Fruit fly (Drosophila melanogaster) whole organism, pupa: ENCODE data around the gene Bsg.

Source experiments
- CG10348 ChIP-seq: fragments of 200-800 bp; sonication (Bioruptor generic); IDR thresholded peaks from 2 replicates; pipeline ENCODE4 v1.3.6; 2022; ENCODE audit warnings: missing biosample characterization, missing genetic modification characterization
- CG13204 ChIP-seq: fragments of 200-800 bp; sonication (Bioruptor generic); optimal IDR thresholded peaks from 2 replicates; lab custom pipeline; 2018; ENCODE audit warnings: missing biosample characterization, mild to moderate bottlenecking, missing genetic modification characterization, moderate library complexity
- CG15710 ChIP-seq: fragments of 200-800 bp; sonication (Bioruptor generic); optimal IDR thresholded peaks from 2 replicates; lab custom pipeline; 2018; ENCODE audit warnings: missing biosample characterization, mild to moderate bottlenecking, missing genetic modification characterization, moderate library complexity
- CG17806 ChIP-seq: fragments of 200-800 bp; sonication (Bioruptor generic); optimal IDR thresholded peaks from 2 replicates; lab custom pipeline; 2018; ENCODE audit warnings: missing biosample characterization, mild to moderate bottlenecking, missing genetic modification characterization, moderate library complexity
- CG32121 ChIP-seq: fragments of 200-800 bp; sonication (Bioruptor generic); IDR thresholded peaks from 2 replicates; pipeline ENCODE4 v1.3.6; 2022; ENCODE audit warnings: missing biosample characterization, missing genetic modification characterization
- CG34367 ChIP-seq: fragments of 200-800 bp; sonication (Bioruptor generic); optimal IDR thresholded peaks from 2 replicates; lab custom pipeline; 2018; ENCODE audit warnings: missing biosample characterization, mild to moderate bottlenecking, missing genetic modification characterization
- CG8159 ChIP-seq: fragments of 200-800 bp; sonication (Bioruptor generic); optimal IDR thresholded peaks from 3 replicates; lab custom pipeline; 2018; ENCODE audit warnings: missing biosample characterization, mild to moderate bottlenecking, missing genetic modification characterization, moderate library complexity
- CG8301 ChIP-seq: fragments of 200-800 bp; sonication (Bioruptor generic); optimal IDR thresholded peaks from 2 replicates; lab custom pipeline; 2018; ENCODE audit warnings: missing biosample characterization, mild to moderate bottlenecking, missing genetic modification characterization
- EcR ChIP-seq: fragments of 200-800 bp; sonication (Bioruptor generic); optimal IDR thresholded peaks from 3 replicates; lab custom pipeline; 2019; ENCODE audit warnings: missing biosample characterization, missing genetic modification characterization, mild to moderate bottlenecking, moderate library complexity, missing genetic modification reagents
- Pif1B ChIP-seq: fragments of 200-800 bp; sonication (Bioruptor generic); optimal IDR thresholded peaks from 3 replicates; lab custom pipeline; 2016; ENCODE audit warnings: missing biosample characterization, missing genetic modification characterization
- fd96Ca ChIP-seq: fragments of 200-800 bp; sonication (Bioruptor generic); IDR thresholded peaks from 3 replicates; pipeline ENCODE4 v1.3.6; 2022; ENCODE audit warnings: missing biosample characterization, missing genetic modification characterization
- gl ChIP-seq: fragments of 200-800 bp; sonication (Bioruptor generic); optimal IDR thresholded peaks from 2 replicates; lab custom pipeline; 2018; ENCODE audit warnings: missing biosample characterization, mild to moderate bottlenecking, missing genetic modification characterization
- rn ChIP-seq: fragments of 200-800 bp; sonication (Bioruptor generic); IDR thresholded peaks from 2 replicates; pipeline ENCODE4 v1.3.6; 2022; ENCODE audit warnings: missing biosample characterization, missing genetic modification characterization

- TF ChIP-seq CG17806: no peak
- no peak for TF ChIP-seq rn (GFP tag; lab: Robert Waterston, UW)
- TF ChIP-seq gl (tag; lab: Kevin White, UChicago): no peak
- no peak for TF ChIP-seq CG13204 (GFP tag; lab: Kevin White, UChicago)
- TF ChIP-seq CG34367 (tag; lab: Kevin White, UChicago): no peak
- peak; percentile 23 for TF ChIP-seq CG8301 (tag; lab: Kevin White, UChicago)
- TF ChIP-seq CG10348 (GFP tag; lab: Robert Waterston, UW): no peak
- TF ChIP-seq Pif1B: no peak
- no peak for TF ChIP-seq EcR
- TF ChIP-seq CG15710: no peak
- TF ChIP-seq CG32121 (GFP tag; lab: Robert Waterston, UW): no peak
- TF ChIP-seq CG8159 (tag; lab: Kevin White, UChicago): no peak
- TF ChIP-seq fd96Ca (GFP tag; lab: Robert Waterston, UW): no peak
These were observed 5.0 kb downstream of the Bsg start for dm6 chr2L:8088025-8088789.
